4 worm cellular contexts compared by ENCODE assay signal in genomic region chrIII:12608220-12608958, ce11.
A peak's percentile ranks its signal among the peaks of the same experiment; 100 is the strongest.
TF ChIP-seq lines count a peak whose summit lies in the region.

TSS of gene epc-1 (minus strand) at chrIII:12608586.

TF ChIP-seq in whole organism, L2 larva, 48 proteins besides CTCF, POLR2A, EP300 and RAD21 (continues in another document):
- TF ChIP-seq lin-39 (tag; optimal IDR thresholded peaks at IDR 0.05; lab: Kevin White, UChicago) (no peak), nhr-21 (tag; optimal IDR thresholded peaks at IDR 0.05; lab: Kevin White, UChicago) (peak; percentile 89), ztf-1 (GFP tag; conservative IDR thresholded peaks at IDR 0.05; lab: Robert Waterston, UW) (no peak), lsy-2 (tag; optimal IDR thresholded peaks at IDR 0.05; lab: Kevin White, UChicago) (peak; percentile 77 to 90), aly-2 (tag; optimal IDR thresholded peaks at IDR 0.05; lab: Kevin White, UChicago) (no peak), ztf-4 (tag; optimal IDR thresholded peaks at IDR 0.05; lab: Kevin White, UChicago) (peak; percentile 76), crh-2 (tag; optimal IDR thresholded peaks at IDR 0.05; lab: Kevin White, UChicago) (peak; percentile 99), nhr-6 (tag; optimal IDR thresholded peaks at IDR 0.05; lab: Kevin White, UChicago) (peak; percentile 77), ZK546.5 (tag; optimal IDR thresholded peaks at IDR 0.05; lab: Kevin White, UChicago) (no peak), sma-9 (GFP tag; optimal IDR thresholded peaks at IDR 0.05; lab: Kevin White, UChicago) (peak; percentile 92), sma-9 (tag; optimal IDR thresholded peaks at IDR 0.05; lab: Kevin White, UChicago) (no peak), alr-1 (tag; optimal IDR thresholded peaks at IDR 0.05; lab: Kevin White, UChicago) (no peak), mab-5 (tag; optimal IDR thresholded peaks at IDR 0.05; lab: Kevin White, UChicago) (peak; percentile 79), nhr-23 (tag; optimal IDR thresholded peaks at IDR 0.05; lab: Kevin White, UChicago) (no peak), lin-11 (tag; optimal IDR thresholded peaks at IDR 0.05; lab: Kevin White, UChicago) (peak; percentile 93), dmd-4 (tag; optimal IDR thresholded peaks at IDR 0.05; lab: Kevin White, UChicago) (no peak), elt-1 (tag; optimal IDR thresholded peaks at IDR 0.05; lab: Kevin White, UChicago) (no peak), lin-13 (GFP tag; optimal IDR thresholded peaks at IDR 0.05; lab: Kevin White, UChicago) (peak; percentile 85), skn-1 (tag; optimal IDR thresholded peaks at IDR 0.05; lab: Kevin White, UChicago) (no peak), fos-1 (tag; optimal IDR thresholded peaks at IDR 0.05; lab: Kevin White, UChicago) (peak; percentile 90), nhr-11 (tag; optimal IDR thresholded peaks at IDR 0.05; lab: Kevin White, UChicago) (no peak), nhr-77 (tag; optimal IDR thresholded peaks at IDR 0.05; lab: Kevin White, UChicago) (no peak), egl-27 (tag; optimal IDR thresholded peaks at IDR 0.05; lab: Kevin White, UChicago) (peak; percentile 78), ceh-82 (tag; optimal IDR thresholded peaks at IDR 0.05; lab: Kevin White, UChicago) (peak; percentile 57)

TF ChIP-seq in whole organism, L4 larva, 104 proteins besides CTCF, POLR2A, EP300 and RAD21 (continues in another document):
- TF ChIP-seq ceh-20 (GFP tag; IDR thresholded peaks at IDR 0.05; lab: Robert Waterston, UW) (peak; percentile 74), ceh-28 (tag; optimal IDR thresholded peaks at IDR 0.05; lab: Kevin White, UChicago) (peak; percentile 36), ceh-62 (tag; optimal IDR thresholded peaks at IDR 0.05; lab: Kevin White, UChicago) (no peak), gei-8 (GFP tag; optimal IDR thresholded peaks at IDR 0.05; lab: Kevin White, UChicago) (peak; percentile 81), ceh-82 (tag; optimal IDR thresholded peaks at IDR 0.05; lab: Kevin White, UChicago) (peak; percentile 18), lsy-2 (tag; optimal IDR thresholded peaks at IDR 0.05; lab: Kevin White, UChicago) (peak; percentile 85 to 91), nhr-102 (tag; optimal IDR thresholded peaks at IDR 0.05; lab: Kevin White, UChicago) (peak; percentile 77), cey-2 (tag; optimal IDR thresholded peaks at IDR 0.05; lab: Kevin White, UChicago; ENCODE audit: borderline replicate concordance, insufficient read depth) (no peak), T20F7.1 (GFP tag; optimal IDR thresholded peaks at IDR 0.05; lab: Kevin White, UChicago) (peak; percentile 85), aha-1 (tag; lab: Kevin White, UChicago) (peak; percentile 94), skn-1 (tag; optimal IDR thresholded peaks at IDR 0.05; lab: Kevin White, UChicago) (peak; percentile 47), sdz-12 (GFP tag; optimal IDR thresholded peaks at IDR 0.05; lab: Kevin White, UChicago) (peak; percentile 69), nhr-6 (tag; optimal IDR thresholded peaks at IDR 0.05; lab: Kevin White, UChicago) (peak; percentile 75), madf-5 (GFP tag; IDR thresholded peaks at IDR 0.05; lab: Robert Waterston, UW) (0 out of 4 replicates have a peak, but pooled peaks have one; percentile 37 to 58), pqm-1 (tag; optimal IDR thresholded peaks at IDR 0.05; lab: Kevin White, UChicago) (no peak), php-3 (GFP tag; IDR thresholded peaks at IDR 0.05; lab: Robert Waterston, UW) (peak; percentile 33; the same call in 1 of the 2 replicates), tra-1 (GFP tag; IDR thresholded peaks at IDR 0.05; lab: Robert Waterston, UW) (peak; percentile 43; the same call in 1 of the 2 replicates), Y105C5A.15 (GFP tag; IDR thresholded peaks at IDR 0.05; lab: Robert Waterston, UW) (peak; percentile 61; the same call in 1 of the 2 replicates), snpc-1.2 (GFP tag; IDR thresholded peaks at IDR 0.05; lab: Robert Waterston, UW) (no peak), aly-2 (tag; optimal IDR thresholded peaks at IDR 0.05; lab: Kevin White, UChicago) (no peak), lim-7 (GFP tag; IDR thresholded peaks at IDR 0.05; lab: Robert Waterston, UW) (no peak), dpl-1 (GFP tag; optimal IDR thresholded peaks at IDR 0.05; lab: Kevin White, UChicago) (peak; percentile 76), mdl-1 (tag; optimal IDR thresholded peaks at IDR 0.05; lab: Kevin White, UChicago) (peak; percentile 69 to 98)

TF ChIP-seq in whole organism, late embryonic, 69 proteins besides CTCF, POLR2A, EP300 and RAD21 (continues in another document):
- TF ChIP-seq pha-4 (tag; optimal IDR thresholded peaks at IDR 0.05; lab: Kevin White, UChicago) = no peak
- TF ChIP-seq eyg-1 (tag; optimal IDR thresholded peaks at IDR 0.05; lab: Kevin White, UChicago) = peak; percentile 15
- TF ChIP-seq syd-9 (tag; optimal IDR thresholded peaks at IDR 0.05; lab: Kevin White, UChicago) = peak; percentile 12
- peak; percentile 84 for TF ChIP-seq ceh-34 (tag; optimal IDR thresholded peaks at IDR 0.05; lab: Kevin White, UChicago)
- peak; percentile 27 for TF ChIP-seq C38D4.7 (GFP tag; optimal IDR thresholded peaks at IDR 0.05; lab: Kevin White, UChicago)
- peak; percentile 42 for TF ChIP-seq rnt-1 (tag; optimal IDR thresholded peaks at IDR 0.05; lab: Kevin White, UChicago)
- TF ChIP-seq pag-3 (tag; optimal IDR thresholded peaks at IDR 0.05; lab: Kevin White, UChicago; ENCODE audit: borderline replicate concordance) = no peak
- peak; percentile 32 for TF ChIP-seq ceh-48 (tag; optimal IDR thresholded peaks at IDR 0.05; lab: Kevin White, UChicago)
- TF ChIP-seq fax-1 (tag; optimal IDR thresholded peaks at IDR 0.05; lab: Kevin White, UChicago) = no peak
- peak; percentile 47 for TF ChIP-seq pros-1 (tag; optimal IDR thresholded peaks at IDR 0.05; lab: Kevin White, UChicago)
- TF ChIP-seq tbx-2 (tag; optimal IDR thresholded peaks at IDR 0.05; lab: Kevin White, UChicago) = peak; percentile 82
- peak; percentile 81 for TF ChIP-seq ceh-31 (tag; optimal IDR thresholded peaks at IDR 0.05; lab: Kevin White, UChicago)
- TF ChIP-seq sox-4 (tag; optimal IDR thresholded peaks at IDR 0.05; lab: Kevin White, UChicago) = no peak
- peak; percentile 60 for TF ChIP-seq che-1 (tag; optimal IDR thresholded peaks at IDR 0.05; lab: Kevin White, UChicago)
- peak; percentile 45 for TF ChIP-seq elt-2 (tag; optimal IDR thresholded peaks at IDR 0.05; lab: Kevin White, UChicago)
- TF ChIP-seq ama-1 (optimal IDR thresholded peaks at IDR 0.05; lab: Kevin White, UChicago) = peak; percentile 70
- TF ChIP-seq ztf-16 (tag; optimal IDR thresholded peaks at IDR 0.05; lab: Kevin White, UChicago) = no peak
- no peak for TF ChIP-seq pat-9 (tag; optimal IDR thresholded peaks at IDR 0.05; lab: Kevin White, UChicago)
- TF ChIP-seq nfya-1 (tag; optimal IDR thresholded peaks at IDR 0.05; lab: Kevin White, UChicago) = peak; percentile 96
- no peak for TF ChIP-seq ceh-24 (tag; optimal IDR thresholded peaks at IDR 0.05; lab: Kevin White, UChicago)
- no peak for TF ChIP-seq npax-4 (tag; optimal IDR thresholded peaks at IDR 0.05; lab: Kevin White, UChicago)
- peak; percentile 95 for TF ChIP-seq hlh-30 (tag; optimal IDR thresholded peaks at IDR 0.05; lab: Kevin White, UChicago; ENCODE audit: insufficient read depth)
- TF ChIP-seq ceh-2 (tag; optimal IDR thresholded peaks at IDR 0.05; lab: Kevin White, UChicago) = peak; percentile 33
- TF ChIP-seq hlh-8 (tag; optimal IDR thresholded peaks at IDR 0.05; lab: Kevin White, UChicago) = peak; percentile 8
- peak; percentile 10 for TF ChIP-seq K09A11.1 (tag; optimal IDR thresholded peaks at IDR 0.05; lab: Kevin White, UChicago; ENCODE audit: insufficient read depth)
- peak; percentile 90 for TF ChIP-seq ref-2 (tag; optimal IDR thresholded peaks at IDR 0.05; lab: Kevin White, UChicago)

TF ChIP-seq in whole organism, mixed stage, embryonic, 35 proteins besides CTCF, POLR2A, EP300 and RAD21:
- peak; percentile 67 for TF ChIP-seq lsy-2 (tag; optimal IDR thresholded peaks at IDR 0.05; lab: Kevin White, UChicago)
- peak; percentile 74 for TF ChIP-seq ztf-11 (tag; optimal IDR thresholded peaks at IDR 0.05; lab: Kevin White, UChicago)
- no peak for TF ChIP-seq elt-1 (tag; optimal IDR thresholded peaks at IDR 0.05; lab: Kevin White, UChicago; ENCODE audit: borderline replicate concordance, insufficient read depth)
- no peak for TF ChIP-seq flh-1 (GFP tag; optimal IDR thresholded peaks at IDR 0.05; lab: Kevin White, UChicago)
- TF ChIP-seq mep-1 (tag; optimal IDR thresholded peaks at IDR 0.05; lab: Kevin White, UChicago) = peak; percentile 67
- TF ChIP-seq bed-3 (GFP tag; optimal IDR thresholded peaks at IDR 0.05; lab: Kevin White, UChicago) = peak; percentile 15
- peak; percentile 66 for TF ChIP-seq cnd-1 (tag; optimal IDR thresholded peaks at IDR 0.05; lab: Kevin White, UChicago)
- peak; percentile 63 for TF ChIP-seq ces-1 (GFP tag; optimal IDR thresholded peaks at IDR 0.05; lab: Kevin White, UChicago)
- TF ChIP-seq nhr-28 (tag; optimal IDR thresholded peaks at IDR 0.05; lab: Kevin White, UChicago) = no peak
- peak; percentile 46 for TF ChIP-seq M03D4.4 (tag; optimal IDR thresholded peaks at IDR 0.05; lab: Kevin White, UChicago)
- peak; percentile 94 for TF ChIP-seq lin-13 (tag; optimal IDR thresholded peaks at IDR 0.05; lab: Kevin White, UChicago)
- peak; percentile 82 for TF ChIP-seq drap-1 (GFP tag; optimal IDR thresholded peaks at IDR 0.05; lab: Kevin White, UChicago)
- peak; percentile 66 for TF ChIP-seq nhr-237 (tag; optimal IDR thresholded peaks at IDR 0.05; lab: Kevin White, UChicago)
- no peak for TF ChIP-seq unc-39 (tag; optimal IDR thresholded peaks at IDR 0.05; lab: Kevin White, UChicago)
- TF ChIP-seq mls-2 (tag; optimal IDR thresholded peaks at IDR 0.05; lab: Kevin White, UChicago) = peak; percentile 90
- no peak for TF ChIP-seq tbx-8 (GFP tag; optimal IDR thresholded peaks at IDR 0.05; lab: Kevin White, UChicago)
- no peak for TF ChIP-seq nhr-12 (tag; optimal IDR thresholded peaks at IDR 0.05; lab: Kevin White, UChicago)
- peak; percentile 84 for TF ChIP-seq sptf-1 (tag; optimal IDR thresholded peaks at IDR 0.05; lab: Kevin White, UChicago)
- no peak for TF ChIP-seq nhr-2 (tag; optimal IDR thresholded peaks at IDR 0.05; lab: Kevin White, UChicago)
- peak; percentile 50 for TF ChIP-seq unc-62 (GFP tag; optimal IDR thresholded peaks at IDR 0.05; lab: Kevin White, UChicago)
- peak; percentile 88 for TF ChIP-seq pha-4 (tag; optimal IDR thresholded peaks at IDR 0.05; lab: Kevin White, UChicago)
- peak; percentile 98 for TF ChIP-seq ceh-39 (tag; optimal IDR thresholded peaks at IDR 0.05; lab: Kevin White, UChicago)
- peak; percentile 51 for TF ChIP-seq unc-120 (tag; optimal IDR thresholded peaks at IDR 0.05; lab: Kevin White, UChicago; ENCODE audit: poor library complexity, severe bottlenecking)
- no peak for TF ChIP-seq snpc-4 (tag; optimal IDR thresholded peaks at IDR 0.05; lab: Kevin White, UChicago)
- peak; percentile 59 for TF ChIP-seq hlh-1 (tag; optimal IDR thresholded peaks at IDR 0.05; lab: Kevin White, UChicago)
- peak; percentile 68 for TF ChIP-seq ham-2 (GFP tag; optimal IDR thresholded peaks at IDR 0.05; lab: Kevin White, UChicago)
- peak; percentile 26 for TF ChIP-seq lin-32 (GFP tag; optimal IDR thresholded peaks at IDR 0.05; lab: Kevin White, UChicago)
- TF ChIP-seq ceh-83 (GFP tag; optimal IDR thresholded peaks at IDR 0.05; lab: Kevin White, UChicago) = peak; percentile 67
